Worm (Caenorhabditis elegans) whole organism, late embryonic: ENCODE results near the gene AH9.1.

Source experiments
- ama-1 ChIP-seq: fragments of 150-350 bp; optimal IDR thresholded peaks from 2 replicates; lab custom pipeline; 2014
- ceh-9 ChIP-seq: sonication (generic microtip); optimal IDR thresholded peaks from 2 replicates; lab custom pipeline; 2016; ENCODE audit warnings: mild to moderate bottlenecking, missing genetic modification characterization, inconsistent platforms, missing compliant biosample characterization
- hlh-6 ChIP-seq: sonication (generic microtip); optimal IDR thresholded peaks from 2 replicates; lab custom pipeline; 2016; ENCODE audit warnings: missing genotype, missing genetic modification characterization, missing compliant biosample characterization

DNA sequence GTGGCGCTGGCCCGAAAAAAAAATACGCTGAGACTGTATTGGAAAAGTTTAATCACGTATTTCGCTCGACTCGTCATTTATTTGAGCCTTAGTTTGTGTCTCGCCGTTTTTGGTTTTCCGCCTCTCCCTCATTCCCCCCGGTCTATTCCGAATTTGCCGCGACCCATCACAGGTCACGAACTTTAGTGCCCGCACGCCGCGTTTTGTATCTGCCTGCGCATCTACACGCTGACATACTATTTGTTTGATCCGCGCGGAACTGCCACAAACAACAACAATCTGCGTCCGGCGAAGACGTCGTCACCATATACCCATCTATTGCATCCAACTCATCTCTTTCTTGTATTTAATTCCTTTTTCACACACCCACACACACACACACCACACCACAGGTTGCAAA lies 36.6 kb downstream of the AH9.1 start:
- TF ChIP-seq ceh-9 (tag; lab: Kevin White, UChicago) (no peak), ama-1 (lab: Kevin White, UChicago) (no peak), hlh-6 (no peak)
